Worm (Caenorhabditis elegans) whole organism, mixed stage, embryonic: ENCODE results near the gene srx-1.
A peak's percentile ranks its signal among the peaks of the same experiment; 100 is the strongest.

Source experiments
- M03D4.4 ChIP-seq: sonication (generic microtip); optimal IDR thresholded peaks from 2 replicates; lab custom pipeline; 2017; ENCODE audit warnings: mild to moderate bottlenecking, missing genetic modification characterization, missing compliant biosample characterization
- bed-3 ChIP-seq: fragments of 200-800 bp; sonication (Bioruptor generic); optimal IDR thresholded peaks from 3 replicates; lab custom pipeline; 2018; ENCODE audit warnings: mild to moderate bottlenecking, missing genetic modification characterization, moderate library complexity, missing compliant biosample characterization
- blmp-1 ChIP-seq: fragments of 150-350 bp; optimal IDR thresholded peaks from 2 replicates; lab custom pipeline; 2014; ENCODE audit warnings: missing biosample characterization, missing genetic modification characterization
- ceh-43 ChIP-seq: fragments of 200-800 bp; sonication (Bioruptor generic); optimal IDR thresholded peaks from 2 replicates; lab custom pipeline; 2018; ENCODE audit warnings: mild to moderate bottlenecking, missing genetic modification characterization, moderate library complexity, missing compliant biosample characterization
- ceh-83 ChIP-seq: fragments of 200-800 bp; sonication (Bioruptor generic); optimal IDR thresholded peaks from 2 replicates; lab custom pipeline; 2018; ENCODE audit warnings: mild to moderate bottlenecking, missing genetic modification characterization, missing compliant biosample characterization
- ces-1 ChIP-seq: fragments of 150-350 bp; optimal IDR thresholded peaks from 2 replicates; lab custom pipeline; 2014; ENCODE audit warnings: missing biosample characterization, missing genetic modification reagents, missing genetic modification characterization
- cnd-1 ChIP-seq: fragments of 200-800 bp; sonication (Bioruptor generic); optimal IDR thresholded peaks from 2 replicates; lab custom pipeline; 2018; ENCODE audit warnings: mild to moderate bottlenecking, missing genetic modification characterization, missing compliant biosample characterization
- elt-1 ChIP-seq: sonication (generic microtip); optimal IDR thresholded peaks from 2 replicates; lab custom pipeline; 2017; ENCODE audit warnings: missing genetic modification characterization, mild to moderate bottlenecking, missing compliant biosample characterization, antibody characterized with exemption, moderate library complexity, borderline replicate concordance; ENCODE audit not compliant: insufficient read depth
- elt-3 ChIP-seq: fragments of 150-350 bp; optimal IDR thresholded peaks from 2 replicates; lab custom pipeline; 2014; ENCODE audit warnings: missing biosample characterization, missing genetic modification characterization
- flh-1 ChIP-seq: fragments of 200-800 bp; sonication (Bioruptor generic); optimal IDR thresholded peaks from 2 replicates; lab custom pipeline; 2018; ENCODE audit warnings: mild to moderate bottlenecking, missing genetic modification characterization, moderate library complexity, missing compliant biosample characterization
- ham-2 ChIP-seq: fragments of 200-800 bp; sonication (Bioruptor generic); optimal IDR thresholded peaks from 2 replicates; lab custom pipeline; 2018; ENCODE audit warnings: mild to moderate bottlenecking, missing genetic modification characterization, missing compliant biosample characterization
- lin-13 ChIP-seq: fragments of 150-350 bp; optimal IDR thresholded peaks from 2 replicates; lab custom pipeline; 2014; ENCODE audit warnings: missing biosample characterization, missing genetic modification characterization
- lin-32 ChIP-seq: fragments of 200-800 bp; sonication (Bioruptor generic); optimal IDR thresholded peaks from 2 replicates; lab custom pipeline; 2018; ENCODE audit warnings: mild to moderate bottlenecking, missing genetic modification characterization, missing compliant biosample characterization
- lsy-2 ChIP-seq: fragments of 150-350 bp; optimal IDR thresholded peaks from 2 replicates; lab custom pipeline; 2014; ENCODE audit warnings: missing biosample characterization, missing genetic modification characterization
- mab-5 ChIP-seq: fragments of 150-350 bp; optimal IDR thresholded peaks from 2 replicates; lab custom pipeline; 2014; ENCODE audit warnings: missing biosample characterization, missing genetic modification characterization
- mep-1 ChIP-seq: fragments of 150-350 bp; optimal IDR thresholded peaks from 2 replicates; lab custom pipeline; 2017; ENCODE audit warnings: missing biosample characterization, missing genetic modification reagents, missing genetic modification characterization, inconsistent platforms
- nhr-12 ChIP-seq: fragments of 150-350 bp; optimal IDR thresholded peaks from 2 replicates; lab custom pipeline; 2014; ENCODE audit warnings: missing biosample characterization, missing genetic modification characterization
- nhr-2 ChIP-seq: fragments of 150-350 bp; optimal IDR thresholded peaks from 2 replicates; lab custom pipeline; 2014; ENCODE audit warnings: missing biosample characterization, missing genetic modification characterization
- nhr-237 ChIP-seq: fragments of 150-350 bp; optimal IDR thresholded peaks from 2 replicates; lab custom pipeline; 2014; ENCODE audit warnings: missing biosample characterization, missing genetic modification characterization
- nhr-28 ChIP-seq: fragments of 150-350 bp; optimal IDR thresholded peaks from 2 replicates; lab custom pipeline; 2014; ENCODE audit warnings: missing biosample characterization, missing genetic modification characterization
- pha-4 ChIP-seq: fragments of 150-350 bp; optimal IDR thresholded peaks from 2 replicates; lab custom pipeline; 2018; ENCODE audit warnings: missing biosample characterization, missing genetic modification reagents, missing genetic modification characterization
- sem-2 ChIP-seq: fragments of 200-800 bp; sonication (Bioruptor generic); optimal IDR thresholded peaks from 2 replicates; lab custom pipeline; 2018; ENCODE audit warnings: mild to moderate bottlenecking, missing genetic modification characterization, missing compliant biosample characterization
- sptf-1 ChIP-seq: sonication (generic microtip); optimal IDR thresholded peaks from 2 replicates; lab custom pipeline; 2017; ENCODE audit warnings: mild to moderate bottlenecking, missing genetic modification characterization, moderate library complexity, missing compliant biosample characterization
- unc-120 ChIP-seq: sonication (generic microtip); optimal IDR thresholded peaks from 2 replicates; lab custom pipeline; 2017; ENCODE audit warnings: missing genetic modification characterization, missing compliant biosample characterization; ENCODE audit not compliant: poor library complexity, severe bottlenecking
- unc-62 ChIP-seq: fragments of 150-350 bp; optimal IDR thresholded peaks from 2 replicates; lab custom pipeline; 2014; ENCODE audit warnings: missing biosample characterization, missing genetic modification reagents, missing genetic modification characterization
- zip-8 ChIP-seq: fragments of 150-350 bp; optimal IDR thresholded peaks from 2 replicates; lab custom pipeline; 2014; ENCODE audit warnings: missing biosample characterization, missing genetic modification characterization

Gene srx-1

ce11 chrV:9003291-9003690 is at the start of gene srx-1:
Gene srx-1 (plus strand): TSS chrV:9003672.
- TF ChIP-seq zip-8 (tag; lab: Kevin White, UChicago): no peak
- TF ChIP-seq elt-1: no peak
- TF ChIP-seq mab-5 (tag; lab: Kevin White, UChicago): no peak
- no peak for TF ChIP-seq nhr-28 (tag; lab: Kevin White, UChicago)
- no peak for TF ChIP-seq M03D4.4 (tag; lab: Kevin White, UChicago)
- no peak for TF ChIP-seq bed-3
- TF ChIP-seq ceh-83 (GFP tag; lab: Kevin White, UChicago): no peak
- TF ChIP-seq lin-13 (tag; lab: Kevin White, UChicago): no peak
- no peak for TF ChIP-seq unc-120
- no peak for TF ChIP-seq elt-3
- TF ChIP-seq ceh-43: no peak
- no peak for TF ChIP-seq nhr-2 (tag; lab: Kevin White, UChicago)
- no peak for TF ChIP-seq blmp-1 (tag; lab: Kevin White, UChicago)
- TF ChIP-seq lsy-2 (tag; lab: Kevin White, UChicago): no peak
- no peak for TF ChIP-seq flh-1 (GFP tag; lab: Kevin White, UChicago)
- TF ChIP-seq cnd-1 (tag; lab: Kevin White, UChicago): no peak
- no peak for TF ChIP-seq mep-1 (tag; lab: Kevin White, UChicago)
- no peak for TF ChIP-seq lin-32 (GFP tag; lab: Kevin White, UChicago)
- no peak for TF ChIP-seq sptf-1 (tag; lab: Kevin White, UChicago)

ce11 chrV:8956387-8957095 is 46.9 kb upstream of the srx-1 start, which contains the start of gene ttc-17:
Gene ttc-17 (plus strand): TSS chrV:8957045.
- TF ChIP-seq elt-3 (no peak), lsy-2 (tag; lab: Kevin White, UChicago) (no peak), ces-1 (GFP tag; lab: Kevin White, UChicago) (peak; percentile 34), ham-2 (peak; percentile 17)

- peak; percentile 50 for TF ChIP-seq pha-4 (tag; lab: Kevin White, UChicago)
- no peak for TF ChIP-seq nhr-12 (tag; lab: Kevin White, UChicago)
- TF ChIP-seq elt-1: peak; percentile 18
Measured at ce11 chrV:8964055-8964758, 39.3 kb upstream of the srx-1 start, which contains the start of gene nhr-44. Gene nhr-44 (minus strand): TSS chrV:8964105.

- TF ChIP-seq pha-4 (tag; lab: Kevin White, UChicago): no peak
- TF ChIP-seq ham-2: no peak
- TF ChIP-seq blmp-1 (tag; lab: Kevin White, UChicago): no peak
- no peak for TF ChIP-seq nhr-237 (tag; lab: Kevin White, UChicago)
- no peak for TF ChIP-seq nhr-2 (tag; lab: Kevin White, UChicago)
- no peak for TF ChIP-seq nhr-28 (tag; lab: Kevin White, UChicago)
Measured at ce11 chrV:8966086-8966485, 37.4 kb upstream of the srx-1 start, which contains the start of gene nhr-219. Gene nhr-219 (minus strand): TSS chrV:8966186.

- no peak for TF ChIP-seq M03D4.4 (tag; lab: Kevin White, UChicago)
- TF ChIP-seq zip-8 (tag; lab: Kevin White, UChicago): no peak
- TF ChIP-seq unc-62: no peak
- no peak for TF ChIP-seq nhr-2 (tag; lab: Kevin White, UChicago)
Measured at ce11 chrV:8972271-8972670, 31.2 kb upstream of the srx-1 start, which contains the start of gene nhr-195. Gene nhr-195 (minus strand): TSS chrV:8972371.

- TF ChIP-seq bed-3 (no peak), ces-1 (GFP tag; lab: Kevin White, UChicago) (no peak), sem-2 (GFP tag; lab: Kevin White, UChicago) (no peak), flh-1 (GFP tag; lab: Kevin White, UChicago) (no peak)
Measured at ce11 chrV:8974889-8975422, 28.5 kb upstream of the srx-1 start, which contains the start of gene nhr-143. Gene nhr-143 (minus strand): TSS chrV:8974939.
